Fruit fly (Drosophila melanogaster): ENCODE results near the gene SP1029.
A peak's percentile ranks its signal among the peaks of the same experiment; 100 is the strongest.

The SP1029 gene

dm6 chr3R:29230552-29231102 is 19.6 kb downstream of the SP1029 start (continued):
- no peak for TF ChIP-seq CG6254 (GFP tag; optimal IDR thresholded peaks at IDR 0.05)
- TF ChIP-seq slbo (GFP tag; IDR thresholded peaks at IDR 0.05) = peak; percentile 45; the same call in 1 of the 2 replicates
- TF ChIP-seq mirr (GFP tag; optimal IDR thresholded peaks at IDR 0.05) = peak; percentile 71
- no peak for TF ChIP-seq ttk (GFP tag; IDR thresholded peaks at IDR 0.05)
- TF ChIP-seq maf-S (GFP tag; optimal IDR thresholded peaks at IDR 0.05) = no peak
- TF ChIP-seq al (GFP tag; IDR thresholded peaks at IDR 0.05) = peak; percentile 29; the same call in 1 of the 2 replicates
- TF ChIP-seq Sox100B (GFP tag; optimal IDR thresholded peaks at IDR 0.05) = no peak
- peak; percentile 24; the same call in 1 of the 3 replicates for TF ChIP-seq dysf (GFP tag; IDR thresholded peaks at IDR 0.05)
- no peak for TF ChIP-seq CG3995 (GFP tag; optimal IDR thresholded peaks at IDR 0.05)
- no peak for TF ChIP-seq CG2875 (GFP tag; optimal IDR thresholded peaks at IDR 0.05)
- no peak for TF ChIP-seq nerfin-2 (GFP tag; IDR thresholded peaks at IDR 0.05; ENCODE audit: partially characterized antibody)
- peak; percentile 51; the same call in 1 of the 3 replicates for TF ChIP-seq CG11456 (GFP tag; IDR thresholded peaks at IDR 0.05)
- peak; percentile 44; the same call in 1 of the 2 replicates for TF ChIP-seq CG3847 (GFP tag; IDR thresholded peaks at IDR 0.05)
- TF ChIP-seq Sry-δ (GFP tag; optimal IDR thresholded peaks at IDR 0.05) = no peak
- TF ChIP-seq Bteb2 (GFP tag; optimal IDR thresholded peaks at IDR 0.05) = no peak
- no peak for TF ChIP-seq CTCF (GFP tag; optimal IDR thresholded peaks at IDR 0.05)
- TF ChIP-seq GATAe (GFP tag; conservative IDR thresholded peaks at IDR 0.05) = peak; percentile 49; the same call in 1 of the 2 replicates
- TF ChIP-seq Deaf1 (tag; optimal IDR thresholded peaks at IDR 0.05) = no peak
- TF ChIP-seq Xrp1 (GFP tag; IDR thresholded peaks at IDR 0.05) = no peak
- TF ChIP-seq CG18476 (GFP tag; optimal IDR thresholded peaks at IDR 0.05) = no peak
- no peak for TF ChIP-seq CG16813 (GFP tag; IDR thresholded peaks at IDR 0.05; ENCODE audit: partially characterized antibody)
- no peak for TF ChIP-seq CHES-1-like (GFP tag; optimal IDR thresholded peaks at IDR 0.05)
- TF ChIP-seq CG32532 (GFP tag; IDR thresholded peaks at IDR 0.05) = peak; percentile 68
- no peak for TF ChIP-seq CG3163 (GFP tag; optimal IDR thresholded peaks at IDR 0.05)
- no peak for TF ChIP-seq hkb (optimal IDR thresholded peaks at IDR 0.05)
- no peak for TF ChIP-seq hkb (GFP tag; IDR thresholded peaks at IDR 0.05)
- no peak for TF ChIP-seq CG11560 (tag; IDR thresholded peaks at IDR 0.05)
- peak; percentile 55 for TF ChIP-seq Rfx (GFP tag; IDR thresholded peaks at IDR 0.05)
- TF ChIP-seq CG3281 (GFP tag; optimal IDR thresholded peaks at IDR 0.05) = no peak
- TF ChIP-seq MTF-1 (GFP tag; optimal IDR thresholded peaks at IDR 0.05; ENCODE audit: borderline replicate concordance) = no peak
- no peak for TF ChIP-seq CG17359 (tag; optimal IDR thresholded peaks at IDR 0.05)
- no peak for TF ChIP-seq ems (GFP tag; optimal IDR thresholded peaks at IDR 0.05)
- TF ChIP-seq CG11085 (GFP tag; IDR thresholded peaks at IDR 0.05) = peak; percentile 47; the same call in 1 of the 2 replicates
- TF ChIP-seq CG14965 (GFP tag; optimal IDR thresholded peaks at IDR 0.05; ENCODE audit: borderline replicate concordance) = no peak
- no peak for TF ChIP-seq Fer1 (GFP tag; optimal IDR thresholded peaks at IDR 0.05)
- peak in 1 of 2 experiments; percentile 96 for TF ChIP-seq Pdp1 (GFP tag; optimal IDR thresholded peaks at IDR 0.05)
- no peak for TF ChIP-seq vnd (GFP tag; IDR thresholded peaks at IDR 0.05; ENCODE audit: partially characterized antibody)
- TF ChIP-seq Sox102F (GFP tag; optimal IDR thresholded peaks at IDR 0.05) = no peak
- 0 out of 2 replicates have a peak, but pooled peaks have one; percentile 27 for TF ChIP-seq sisA (GFP tag; IDR thresholded peaks at IDR 0.05)
- no peak for TF ChIP-seq p53 (GFP tag; optimal IDR thresholded peaks at IDR 0.05)
- TF ChIP-seq exex (tag; optimal IDR thresholded peaks at IDR 0.05) = peak; percentile 84
- peak; percentile 20; the same call in 1 of the 2 replicates for TF ChIP-seq Poxn (GFP tag; IDR thresholded peaks at IDR 0.05)
- TF ChIP-seq Vsx1 (GFP tag; optimal IDR thresholded peaks at IDR 0.05) = no peak
- no peak for TF ChIP-seq Kr (GFP tag; optimal IDR thresholded peaks at IDR 0.05)
- no peak for TF ChIP-seq Dp (GFP tag; optimal IDR thresholded peaks at IDR 0.05)
- no peak for TF ChIP-seq CG15601 (tag; optimal IDR thresholded peaks at IDR 0.05)
- no peak for TF ChIP-seq ken (GFP tag; IDR thresholded peaks at IDR 0.05)
- TF ChIP-seq CG9215 (GFP tag; IDR thresholded peaks at IDR 0.05) = no peak
- no peak for TF ChIP-seq CG33557 (GFP tag; optimal IDR thresholded peaks at IDR 0.05)
- TF ChIP-seq CG14050 (GFP tag; IDR thresholded peaks at IDR 0.05) = no peak
